Worm (Caenorhabditis elegans): ENCODE results near the gene C55A6.7.

C55A6.7 gene

ce11 chrV:11492456-11492855 is 27.9 kb downstream of the C55A6.7 start, which contains the start of gene T11F9.21:
TSS of gene T11F9.21 (plus strand) at chrV:11492756.
- TF ChIP-seq ref-2 (tag; optimal IDR thresholded peaks at IDR 0.05) = no peak
- TF ChIP-seq pag-3 (tag; optimal IDR thresholded peaks at IDR 0.05; ENCODE audit: borderline replicate concordance) = no peak
- no peak for TF ChIP-seq ceh-14 (tag; optimal IDR thresholded peaks at IDR 0.05)
- TF ChIP-seq unc-3 (GFP tag; conservative IDR thresholded peaks at IDR 0.05) = no peak
- no peak for TF ChIP-seq unc-3 (tag; optimal IDR thresholded peaks at IDR 0.05)
- no peak for TF ChIP-seq ceh-34 (tag; optimal IDR thresholded peaks at IDR 0.05)
- no peak for TF ChIP-seq C38D4.7 (GFP tag; optimal IDR thresholded peaks at IDR 0.05)
- TF ChIP-seq sdc-2 (tag; optimal IDR thresholded peaks at IDR 0.05) = no peak
- no peak for TF ChIP-seq fkh-6 (tag; optimal IDR thresholded peaks at IDR 0.05)
- no peak for TF ChIP-seq ahr-1 (tag; optimal IDR thresholded peaks at IDR 0.05)
- TF ChIP-seq hlh-15 (tag; optimal IDR thresholded peaks at IDR 0.05) = no peak
- TF ChIP-seq fkh-10 (GFP tag; optimal IDR thresholded peaks at IDR 0.05) = no peak
- no peak for TF ChIP-seq ceh-22 (tag; optimal IDR thresholded peaks at IDR 0.05)
- TF ChIP-seq pqm-1 (tag; optimal IDR thresholded peaks at IDR 0.05) = no peak
- no peak for TF ChIP-seq ztf-16 (tag; optimal IDR thresholded peaks at IDR 0.05)
- no peak for TF ChIP-seq lin-11 (tag; optimal IDR thresholded peaks at IDR 0.05)
- no peak for TF ChIP-seq odd-2 (tag; optimal IDR thresholded peaks at IDR 0.05)
- TF ChIP-seq ama-1 (optimal IDR thresholded peaks at IDR 0.05) = no peak
- TF ChIP-seq ceh-45 (GFP tag; IDR thresholded peaks at IDR 0.05) = no peak
- no peak for TF ChIP-seq Y22D7AL.16 (tag; optimal IDR thresholded peaks at IDR 0.05)
- no peak for TF ChIP-seq C08G9.2 (tag; optimal IDR thresholded peaks at IDR 0.05)

DNA sequence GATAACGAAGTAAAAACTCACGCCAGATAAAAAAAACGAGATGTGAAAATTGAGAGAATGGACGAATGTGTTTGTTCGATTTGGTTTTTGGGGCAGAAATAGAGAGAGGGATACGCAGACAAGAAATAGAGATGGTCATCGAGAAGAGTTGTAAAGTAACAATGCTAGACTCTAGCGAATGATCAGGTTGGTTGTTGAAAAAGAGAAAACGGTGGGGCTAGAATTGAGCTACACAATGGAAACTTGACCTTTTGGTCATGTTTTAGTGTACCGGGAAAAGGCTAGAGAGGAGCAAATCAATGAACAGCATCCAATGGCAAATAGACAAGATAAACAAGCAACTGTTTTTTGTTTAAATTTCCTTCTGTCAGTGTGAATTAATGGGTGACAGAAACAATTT is 29.9 kb downstream of the C55A6.7 start, which contains the start of gene dhs-19:
Gene dhs-19, minus strand, starts transcription at position 101 of the 400 bp plus-strand sequence.
- TF ChIP-seq ztf-16 (tag; optimal IDR thresholded peaks at IDR 0.05) (no peak), unc-42 (tag; optimal IDR thresholded peaks at IDR 0.05) (no peak), nhr-232 (tag; optimal IDR thresholded peaks at IDR 0.05) (no peak), fax-1 (tag; optimal IDR thresholded peaks at IDR 0.05) (no peak)

- TF ChIP-seq pax-1 (tag; optimal IDR thresholded peaks at IDR 0.05) (no peak), ceh-9 (tag; optimal IDR thresholded peaks at IDR 0.05) (no peak), zip-5 (tag; optimal IDR thresholded peaks at IDR 0.05) (no peak), unc-55 (GFP tag; optimal IDR thresholded peaks at IDR 0.05) (no peak), hlh-6 (tag; optimal IDR thresholded peaks at IDR 0.05) (no peak), ceh-14 (tag; optimal IDR thresholded peaks at IDR 0.05) (no peak), npax-4 (tag; optimal IDR thresholded peaks at IDR 0.05) (no peak), K09A11.1 (tag; optimal IDR thresholded peaks at IDR 0.05; ENCODE audit: insufficient read depth) (no peak), unc-42 (tag; optimal IDR thresholded peaks at IDR 0.05) (no peak), syd-9 (tag; optimal IDR thresholded peaks at IDR 0.05) (no peak), ztf-16 (tag; optimal IDR thresholded peaks at IDR 0.05) (no peak), ceh-30 (tag; optimal IDR thresholded peaks at IDR 0.05) (no peak), ets-4 (tag; optimal IDR thresholded peaks at IDR 0.05) (no peak), mec-3 (tag; optimal IDR thresholded peaks at IDR 0.05; ENCODE audit: borderline replicate concordance) (no peak), pag-3 (tag; optimal IDR thresholded peaks at IDR 0.05; ENCODE audit: borderline replicate concordance) (no peak), elt-4 (tag; optimal IDR thresholded peaks at IDR 0.05) (no peak), rnt-1 (tag; optimal IDR thresholded peaks at IDR 0.05) (no peak), che-1 (tag; optimal IDR thresholded peaks at IDR 0.05) (no peak), ref-2 (tag; optimal IDR thresholded peaks at IDR 0.05) (no peak)
Measured at ce11 chrV:11488288-11488687, 32.0 kb downstream of the C55A6.7 start.

DNA sequence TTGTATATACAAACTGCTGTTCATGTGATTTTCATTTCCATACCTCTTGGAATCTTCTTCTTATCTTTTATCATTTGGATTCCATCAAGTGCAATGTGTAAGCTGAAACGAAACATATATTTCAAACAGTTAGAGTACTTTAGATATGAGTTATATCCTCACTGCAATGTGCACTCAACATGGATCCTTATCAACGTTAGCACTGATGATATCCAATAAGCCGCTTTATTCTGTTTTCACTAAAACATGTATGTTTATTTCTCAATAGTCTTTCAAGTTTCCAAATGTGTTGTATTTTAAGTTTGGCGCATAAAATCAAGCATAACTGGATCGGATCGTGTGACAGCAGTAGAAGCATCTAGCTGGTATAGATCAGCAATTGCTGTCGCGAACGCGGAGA is 33.6 kb downstream of the C55A6.7 start, which contains the start of gene T11F9.10:
Gene T11F9.10, plus strand, starts transcription at position 301 of the 400 bp plus-strand sequence.
- TF ChIP-seq sox-4 (tag; optimal IDR thresholded peaks at IDR 0.05) (no peak), ceh-22 (tag; optimal IDR thresholded peaks at IDR 0.05) (no peak), ttx-3 (tag; optimal IDR thresholded peaks at IDR 0.05) (no peak), hlh-6 (tag; optimal IDR thresholded peaks at IDR 0.05) (no peak), unc-3 (GFP tag; conservative IDR thresholded peaks at IDR 0.05) (no peak), unc-3 (tag; optimal IDR thresholded peaks at IDR 0.05) (no peak), unc-86 (tag; optimal IDR thresholded peaks at IDR 0.05) (no peak), ceh-14 (tag; optimal IDR thresholded peaks at IDR 0.05) (no peak), ceh-9 (tag; optimal IDR thresholded peaks at IDR 0.05) (no peak), T23F11.4 (GFP tag; optimal IDR thresholded peaks at IDR 0.05) (no peak), unc-42 (tag; optimal IDR thresholded peaks at IDR 0.05) (no peak), pat-9 (tag; optimal IDR thresholded peaks at IDR 0.05) (no peak), mec-3 (tag; optimal IDR thresholded peaks at IDR 0.05; ENCODE audit: borderline replicate concordance) (no peak), tbx-2 (tag; optimal IDR thresholded peaks at IDR 0.05) (no peak), ztf-16 (tag; optimal IDR thresholded peaks at IDR 0.05) (no peak), ceh-48 (tag; optimal IDR thresholded peaks at IDR 0.05) (no peak), hlh-15 (tag; optimal IDR thresholded peaks at IDR 0.05) (no peak), pqm-1 (tag; optimal IDR thresholded peaks at IDR 0.05) (no peak)

All from whole organism, late embryonic.